Worm (Caenorhabditis elegans): Measurements from ENCODE around the gene nspd-2.

nspd-2 gene

ce11 chrIV:9798307-9798706, 45.6 kb upstream of the nspd-2 start:
- TF ChIP-seq sdz-38 (tag; optimal IDR thresholded peaks at IDR 0.05), result no peak
- TF ChIP-seq gei-17 (GFP tag; optimal IDR thresholded peaks at IDR 0.05), result no peak
- TF ChIP-seq ama-1 (optimal IDR thresholded peaks at IDR 0.05), result no peak
- TF ChIP-seq ama-1 (GFP tag; optimal IDR thresholded peaks at IDR 0.05), result no peak
- no peak for TF ChIP-seq hsf-1 (GFP tag; IDR thresholded peaks at IDR 0.05)
- peak; percentile 50 for TF ChIP-seq nhr-80 (tag; optimal IDR thresholded peaks at IDR 0.05)
- no peak for TF ChIP-seq xnd-1 (tag; optimal IDR thresholded peaks at IDR 0.05)
- TF ChIP-seq Y53G8AR.9 (GFP tag; conservative IDR thresholded peaks at IDR 0.05), result 0 out of 2 replicates have a peak, but pooled peaks have one; percentile 8
- no peak for TF ChIP-seq egrh-3 (GFP tag; IDR thresholded peaks at IDR 0.05)
- TF ChIP-seq unc-130 (GFP tag; optimal IDR thresholded peaks at IDR 0.05), result no peak
- no peak for TF ChIP-seq mes-4 (tag; optimal IDR thresholded peaks at IDR 0.05)
- TF ChIP-seq madf-8 (GFP tag; conservative IDR thresholded peaks at IDR 0.05), result no peak

DNA sequence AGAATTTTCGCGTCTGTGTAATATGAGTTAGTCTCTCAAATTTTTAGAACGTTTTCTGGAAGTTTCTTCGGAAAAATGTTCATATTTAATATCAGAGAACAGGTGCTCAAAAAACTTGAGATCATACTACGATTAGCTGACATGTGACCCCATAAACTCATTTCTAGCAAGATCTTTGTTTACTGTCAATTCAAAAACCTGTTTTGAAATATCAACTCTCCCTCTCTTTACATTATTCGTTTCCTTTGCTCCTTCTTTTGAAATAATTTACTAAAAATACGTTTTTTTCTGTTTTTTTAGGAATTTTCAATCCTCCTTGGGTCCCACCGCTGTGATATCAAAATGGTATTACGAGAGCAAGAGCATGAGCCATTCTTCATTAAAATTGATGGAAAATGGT, 44.7 kb upstream of the nspd-2 start, which contains the start of gene fat-4:
Gene fat-4 (plus strand): TSS at position 301 of the 400 bp plus-strand sequence.
- no peak for TF ChIP-seq egl-18 (GFP tag; IDR thresholded peaks at IDR 0.05)
- no peak for TF ChIP-seq madf-10 (tag; optimal IDR thresholded peaks at IDR 0.05)
- no peak for TF ChIP-seq C06A6.2 (GFP tag; conservative IDR thresholded peaks at IDR 0.05)
- TF ChIP-seq fkh-3 (tag; optimal IDR thresholded peaks at IDR 0.05), result no peak
- TF ChIP-seq ztf-3 (GFP tag; optimal IDR thresholded peaks at IDR 0.05), result no peak
- TF ChIP-seq F55B11.4 (tag; optimal IDR thresholded peaks at IDR 0.05; ENCODE audit: borderline replicate concordance, insufficient read depth), result no peak
- TF ChIP-seq dpff-1 (tag; optimal IDR thresholded peaks at IDR 0.05), result no peak
- no peak for TF ChIP-seq ekl-4 (GFP tag; IDR thresholded peaks at IDR 0.05)

DNA sequence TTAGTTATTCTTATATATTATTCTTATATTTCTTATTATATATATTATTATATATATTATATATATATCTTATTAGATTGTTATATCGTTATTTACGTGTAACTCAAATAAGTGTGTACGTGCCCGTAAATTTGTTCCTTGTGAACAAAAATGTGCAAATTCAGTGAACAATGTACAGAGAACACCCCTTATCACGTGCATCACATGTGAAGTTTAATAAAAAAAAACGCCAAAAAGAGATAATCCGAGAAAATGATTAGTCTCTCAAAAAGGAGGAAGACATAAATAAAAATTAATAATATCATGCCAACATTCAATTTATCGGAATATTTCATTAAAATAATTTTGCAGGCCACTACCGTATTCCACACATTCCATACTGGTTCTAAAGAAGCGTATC, 44.2 kb upstream of the nspd-2 start:
- no peak for TF ChIP-seq attf-5 (GFP tag; optimal IDR thresholded peaks at IDR 0.05)

DNA sequence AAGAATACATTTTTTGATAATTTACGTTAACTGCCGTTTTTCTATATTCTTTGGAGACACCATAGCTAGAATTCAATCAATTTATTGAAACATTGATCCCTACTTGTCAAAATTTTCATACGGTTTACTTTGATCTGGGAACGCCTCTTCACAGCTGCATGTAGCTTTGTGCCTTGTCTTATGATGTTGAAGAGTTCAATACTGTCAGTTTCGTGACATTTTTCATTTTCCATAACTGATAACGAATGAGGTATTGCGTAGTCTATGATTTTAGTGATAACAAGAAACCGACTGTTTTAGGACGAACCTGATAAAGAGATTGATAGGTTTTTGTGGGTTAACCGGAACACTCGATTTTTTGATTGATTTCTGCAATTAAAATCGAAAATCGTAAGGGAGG, 42.4 kb upstream of the nspd-2 start:
- TF ChIP-seq xnd-1 (tag; optimal IDR thresholded peaks at IDR 0.05) (no peak), attf-5 (GFP tag; optimal IDR thresholded peaks at IDR 0.05) (peak; percentile 18), dox-1 (GFP tag; IDR thresholded peaks at IDR 0.05) (peak; percentile 51; the same call in 1 of the 2 replicates), lin-26 (GFP tag; IDR thresholded peaks at IDR 0.05) (no peak), F22D6.2 (tag; optimal IDR thresholded peaks at IDR 0.05) (peak; percentile 0), atf-7 (tag; optimal IDR thresholded peaks at IDR 0.05) (peak; percentile 74), mxl-1 (tag; optimal IDR thresholded peaks at IDR 0.05) (no peak), mcd-1 (GFP tag; IDR thresholded peaks at IDR 0.05) (no peak), ceh-40 (GFP tag; IDR thresholded peaks at IDR 0.05) (0 out of 2 replicates have a peak, but pooled peaks have one; percentile 7), snpc-3.4 (tag; optimal IDR thresholded peaks at IDR 0.05) (no peak), attf-3 (GFP tag; conservative IDR thresholded peaks at IDR 0.05) (no peak), ekl-4 (GFP tag; IDR thresholded peaks at IDR 0.05) (no peak), hsf-1 (GFP tag; IDR thresholded peaks at IDR 0.05) (no peak), let-607 (tag; optimal IDR thresholded peaks at IDR 0.05) (peak; percentile 29 to 60), F37B4.10 (GFP tag; IDR thresholded peaks at IDR 0.05) (no peak), pha-4 (tag; optimal IDR thresholded peaks at IDR 0.05) (no peak), ceh-58 (GFP tag; IDR thresholded peaks at IDR 0.05) (no peak), madf-10 (tag; optimal IDR thresholded peaks at IDR 0.05) (peak; percentile 42), K11D2.4 (GFP tag; IDR thresholded peaks at IDR 0.05) (no peak), nfyb-1 (GFP tag; IDR thresholded peaks at IDR 0.05) (no peak), Y53F4B.3 (GFP tag; IDR thresholded peaks at IDR 0.05) (no peak), snpc-1.1 (tag; optimal IDR thresholded peaks at IDR 0.05; ENCODE audit: insufficient read depth) (no peak), Y53G8AR.9 (GFP tag; conservative IDR thresholded peaks at IDR 0.05) (no peak), C06A6.2 (GFP tag; conservative IDR thresholded peaks at IDR 0.05) (no peak), lin-54 (GFP tag; optimal IDR thresholded peaks at IDR 0.05) (peak; percentile 34), cebp-1 (GFP tag; IDR thresholded peaks at IDR 0.05) (no peak), cebp-1 (tag; optimal IDR thresholded peaks at IDR 0.05) (peak; percentile 54), C17E4.6 (GFP tag; IDR thresholded peaks at IDR 0.05) (no peak), ztf-26 (tag; optimal IDR thresholded peaks at IDR 0.05) (no peak), ztf-6 (GFP tag; IDR thresholded peaks at IDR 0.05) (no peak), ets-4 (GFP tag; optimal IDR thresholded peaks at IDR 0.05) (peak; percentile 83)
